Worm (Caenorhabditis elegans): Measurements from ENCODE around the gene F26G1.1.
A peak's percentile ranks its signal among the peaks of the same experiment; 100 is the strongest.

Gene F26G1.1

ce11 chrII:4773891-4774432, 17.5 kb upstream of the F26G1.1 start, which contains the start of the genes F26G1.9 and F26G1.10:
TSS of gene F26G1.9 (minus strand) at chrII:4773991.
TSS of gene F26G1.10 (plus strand) at chrII:4774382.
- TF ChIP-seq ces-1 (GFP tag; optimal IDR thresholded peaks at IDR 0.05) (no peak), nhr-84 (tag; optimal IDR thresholded peaks at IDR 0.05) (no peak), sox-4 (tag; optimal IDR thresholded peaks at IDR 0.05) (no peak), jun-1 (tag; optimal IDR thresholded peaks at IDR 0.05) (no peak), sup-37 (GFP tag; optimal IDR thresholded peaks at IDR 0.05) (no peak), zag-1 (tag; optimal IDR thresholded peaks at IDR 0.05) (no peak)

ce11 chrII:4775802-4776201, 15.6 kb upstream of the F26G1.1 start:
- no peak for TF ChIP-seq hlh-4 (tag; optimal IDR thresholded peaks at IDR 0.05)
- TF ChIP-seq lin-35 (GFP tag; optimal IDR thresholded peaks at IDR 0.05), result no peak
- TF ChIP-seq lsy-2 (tag; optimal IDR thresholded peaks at IDR 0.05), result no peak
- no peak for TF ChIP-seq blmp-1 (tag; optimal IDR thresholded peaks at IDR 0.05)
- no peak for TF ChIP-seq hpl-2 (GFP tag; optimal IDR thresholded peaks at IDR 0.05)
- TF ChIP-seq sup-37 (GFP tag; optimal IDR thresholded peaks at IDR 0.05), result no peak
- no peak for TF ChIP-seq Y116A8C.19 (tag; optimal IDR thresholded peaks at IDR 0.05; ENCODE audit: borderline replicate concordance)
- no peak for TF ChIP-seq pag-3 (tag; optimal IDR thresholded peaks at IDR 0.05; ENCODE audit: borderline replicate concordance, insufficient read depth)
- TF ChIP-seq grh-1 (GFP tag; IDR thresholded peaks at IDR 0.05), result no peak
- no peak for TF ChIP-seq snpc-4 (tag; optimal IDR thresholded peaks at IDR 0.05)
- TF ChIP-seq C16A3.4 (tag; optimal IDR thresholded peaks at IDR 0.05), result no peak
- TF ChIP-seq swsn-7 (tag; optimal IDR thresholded peaks at IDR 0.05), result no peak
- no peak for TF ChIP-seq skn-1 (tag; optimal IDR thresholded peaks at IDR 0.05)
- no peak for TF ChIP-seq unc-62 (GFP tag; optimal IDR thresholded peaks at IDR 0.05)
- TF ChIP-seq nhr-84 (tag; optimal IDR thresholded peaks at IDR 0.05), result no peak
- TF ChIP-seq nhr-47 (tag; optimal IDR thresholded peaks at IDR 0.05), result no peak

ce11 chrII:4776933-4777332, 14.5 kb upstream of the F26G1.1 start, which contains the start of gene F26G1.11:
TSS of gene F26G1.11 (plus strand) at chrII:4777137.
- TF ChIP-seq alr-1 (tag; optimal IDR thresholded peaks at IDR 0.05; ENCODE audit: borderline replicate concordance) (no peak), nhr-28 (tag; optimal IDR thresholded peaks at IDR 0.05) (no peak), lin-35 (GFP tag; optimal IDR thresholded peaks at IDR 0.05) (no peak), nhr-71 (tag; optimal IDR thresholded peaks at IDR 0.05) (no peak), nhr-12 (tag; optimal IDR thresholded peaks at IDR 0.05) (no peak), nhr-76 (tag; optimal IDR thresholded peaks at IDR 0.05) (no peak), nhr-20 (tag; optimal IDR thresholded peaks at IDR 0.05) (no peak), blmp-1 (tag; optimal IDR thresholded peaks at IDR 0.05) (peak; percentile 31), mef-2 (tag; optimal IDR thresholded peaks at IDR 0.05) (no peak), ceh-8 (GFP tag; optimal IDR thresholded peaks at IDR 0.05) (no peak), lin-13 (GFP tag; optimal IDR thresholded peaks at IDR 0.05) (no peak), jun-1 (tag; optimal IDR thresholded peaks at IDR 0.05) (no peak), nhr-19 (GFP tag; conservative IDR thresholded peaks at IDR 0.05) (no peak), aha-1 (tag; optimal IDR thresholded peaks at IDR 0.05) (no peak), swsn-7 (tag; optimal IDR thresholded peaks at IDR 0.05) (no peak), elt-2 (tag; optimal IDR thresholded peaks at IDR 0.05) (peak; percentile 94), unc-98 (GFP tag; IDR thresholded peaks at IDR 0.05) (no peak), nhr-77 (tag; optimal IDR thresholded peaks at IDR 0.05) (no peak), ztf-4 (tag; optimal IDR thresholded peaks at IDR 0.05) (no peak), fos-1 (tag; optimal IDR thresholded peaks at IDR 0.05) (no peak), skn-1 (tag; optimal IDR thresholded peaks at IDR 0.05) (no peak), ztf-11 (tag; optimal IDR thresholded peaks at IDR 0.05) (no peak), mdl-1 (tag; optimal IDR thresholded peaks at IDR 0.05) (no peak), unc-62 (GFP tag; optimal IDR thresholded peaks at IDR 0.05) (no peak), vab-15 (tag; optimal IDR thresholded peaks at IDR 0.05) (no peak), mep-1 (tag; optimal IDR thresholded peaks at IDR 0.05) (no peak), fkh-10 (GFP tag; optimal IDR thresholded peaks at IDR 0.05) (no peak), elt-3 (tag; optimal IDR thresholded peaks at IDR 0.05) (peak in 1 of 6 experiments; percentile 34), nhr-85 (tag) (no peak), lin-15B (tag; optimal IDR thresholded peaks at IDR 0.05) (no peak), tlp-1 (tag; optimal IDR thresholded peaks at IDR 0.05) (no peak), lin-14 (GFP tag; optimal IDR thresholded peaks at IDR 0.05) (peak; percentile 7)

Data from whole organism, L1 larva.